Worm (Caenorhabditis elegans): ENCODE data around the gene M110.3.

DNA sequence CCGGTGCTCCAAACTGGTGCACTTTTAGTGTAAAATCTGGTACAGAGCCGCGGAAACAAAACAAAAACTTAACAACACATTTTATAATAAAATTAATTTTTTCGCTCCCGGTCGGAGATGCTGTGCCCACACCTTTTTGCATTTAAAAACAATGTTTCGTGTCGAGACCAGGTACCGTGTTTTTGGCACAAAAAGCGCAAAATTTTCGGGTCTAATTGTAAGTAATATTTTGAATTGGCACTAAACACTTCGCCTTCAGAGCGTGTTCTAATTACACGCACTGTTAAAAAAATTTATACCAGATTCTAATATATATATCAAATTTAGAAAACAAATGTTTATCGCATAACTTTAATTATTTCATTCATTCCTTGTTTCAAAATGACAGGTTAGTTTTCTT is 35.0 kb downstream of the M110.3 start, which contains the start of gene dylt-3:
- TF ChIP-seq drap-1 (GFP tag; optimal IDR thresholded peaks at IDR 0.05), result no peak
- TF ChIP-seq nhr-28 (tag; optimal IDR thresholded peaks at IDR 0.05), result no peak
- no peak for TF ChIP-seq snpc-4 (tag; optimal IDR thresholded peaks at IDR 0.05)
- no peak for TF ChIP-seq ztf-11 (tag; optimal IDR thresholded peaks at IDR 0.05)
- TF ChIP-seq mep-1 (tag; optimal IDR thresholded peaks at IDR 0.05), result no peak
- TF ChIP-seq lin-32 (GFP tag; optimal IDR thresholded peaks at IDR 0.05), result no peak
- no peak for TF ChIP-seq elt-3 (tag; optimal IDR thresholded peaks at IDR 0.05)
- no peak for TF ChIP-seq lin-13 (tag; optimal IDR thresholded peaks at IDR 0.05)
